Worm (Caenorhabditis elegans) whole organism, midembryonic: ENCODE results near the gene bgnt-1.5.

Experiments
- T22C8.4 ChIP-seq: fragments of 200-800 bp; sonication (Bioruptor generic); IDR thresholded peaks from 2 replicates; pipeline ENCODE4 v1.3.6; 2022; ENCODE audit warnings: missing genetic modification characterization, missing compliant biosample characterization
- flt-1 ChIP-seq: fragments of 200-800 bp; sonication (Bioruptor generic); IDR thresholded peaks from 2 replicates; pipeline ENCODE4 v1.3.6; 2022; ENCODE audit warnings: missing genetic modification characterization, missing compliant biosample characterization
- klf-2 ChIP-seq: fragments of 200-800 bp; sonication (Bioruptor generic); conservative IDR thresholded peaks from 2 replicates; pipeline ENCODE4 v1.3.6; 2022; ENCODE audit warnings: missing genetic modification reagents, missing genetic modification characterization, missing compliant biosample characterization
- med-1 ChIP-seq: sonication (generic microtip); optimal IDR thresholded peaks from 2 replicates; lab custom pipeline; 2017; ENCODE audit warnings: missing genetic modification characterization, mild to moderate bottlenecking, missing compliant biosample characterization, antibody characterized with exemption, missing genetic modification reagents; ENCODE audit not compliant: insufficient read depth
- ref-1 ChIP-seq: fragments of 200-800 bp; sonication (Bioruptor generic); conservative IDR thresholded peaks from 2 replicates; pipeline ENCODE4 v1.3.6; 2022; ENCODE audit warnings: missing genetic modification reagents, missing genetic modification characterization, missing compliant biosample characterization
- ztf-23 ChIP-seq: fragments of 200-800 bp; sonication (Bioruptor generic); IDR thresholded peaks from 2 replicates; pipeline ENCODE4 v1.3.6; 2022; ENCODE audit warnings: missing genetic modification reagents, missing genetic modification characterization, missing compliant biosample characterization
- ztf-29 ChIP-seq: fragments of 200-800 bp; sonication (Bioruptor generic); IDR thresholded peaks from 2 replicates; pipeline ENCODE4 v1.3.6; 2022; ENCODE audit warnings: missing genetic modification reagents, missing genetic modification characterization, missing compliant biosample characterization

DNA sequence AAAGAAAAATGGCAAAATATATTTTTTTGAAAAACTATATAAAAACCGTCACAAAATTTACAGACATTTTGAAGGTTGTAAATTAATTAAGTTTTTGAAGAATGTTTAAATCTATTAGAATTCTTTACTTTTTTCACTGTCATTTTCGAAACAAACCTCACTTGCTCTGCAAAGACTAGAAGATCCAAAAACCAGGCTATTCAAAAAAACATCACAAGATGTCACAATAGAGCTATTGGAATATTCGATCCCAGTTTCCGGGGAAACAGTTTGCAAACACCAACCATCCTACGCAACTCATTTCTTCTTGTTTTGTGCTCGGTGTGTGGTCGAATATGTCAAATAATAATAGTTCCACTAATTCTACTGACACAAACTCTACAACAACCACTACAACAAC, 15.4 kb downstream of the bgnt-1.5 start, which contains the start of gene R12H7.4:
- no peak for TF ChIP-seq ref-1 (GFP tag; lab: Robert Waterston, UW)
- TF ChIP-seq ztf-23 (GFP tag; lab: Robert Waterston, UW): no peak
- no peak for TF ChIP-seq T22C8.4 (GFP tag; lab: Robert Waterston, UW)
- no peak for TF ChIP-seq flt-1 (GFP tag; lab: Robert Waterston, UW)
- TF ChIP-seq med-1: no peak
- no peak for TF ChIP-seq ztf-29 (GFP tag; lab: Robert Waterston, UW)
- TF ChIP-seq klf-2 (GFP tag; lab: Robert Waterston, UW): no peak
